Worm (Caenorhabditis elegans) whole organism, midembryonic: ENCODE results near the gene R07B1.11.

Experiments used
- T22C8.4 ChIP-seq: fragments of 200-800 bp; sonication (Bioruptor generic); IDR thresholded peaks from 2 replicates; pipeline ENCODE4 v1.3.6; 2022; ENCODE audit warnings: missing genetic modification characterization, missing compliant biosample characterization
- flt-1 ChIP-seq: fragments of 200-800 bp; sonication (Bioruptor generic); IDR thresholded peaks from 2 replicates; pipeline ENCODE4 v1.3.6; 2022; ENCODE audit warnings: missing genetic modification characterization, missing compliant biosample characterization
- klf-2 ChIP-seq: fragments of 200-800 bp; sonication (Bioruptor generic); conservative IDR thresholded peaks from 2 replicates; pipeline ENCODE4 v1.3.6; 2022; ENCODE audit warnings: missing genetic modification reagents, missing genetic modification characterization, missing compliant biosample characterization
- ztf-23 ChIP-seq: fragments of 200-800 bp; sonication (Bioruptor generic); IDR thresholded peaks from 2 replicates; pipeline ENCODE4 v1.3.6; 2022; ENCODE audit warnings: missing genetic modification reagents, missing genetic modification characterization, missing compliant biosample characterization

DNA sequence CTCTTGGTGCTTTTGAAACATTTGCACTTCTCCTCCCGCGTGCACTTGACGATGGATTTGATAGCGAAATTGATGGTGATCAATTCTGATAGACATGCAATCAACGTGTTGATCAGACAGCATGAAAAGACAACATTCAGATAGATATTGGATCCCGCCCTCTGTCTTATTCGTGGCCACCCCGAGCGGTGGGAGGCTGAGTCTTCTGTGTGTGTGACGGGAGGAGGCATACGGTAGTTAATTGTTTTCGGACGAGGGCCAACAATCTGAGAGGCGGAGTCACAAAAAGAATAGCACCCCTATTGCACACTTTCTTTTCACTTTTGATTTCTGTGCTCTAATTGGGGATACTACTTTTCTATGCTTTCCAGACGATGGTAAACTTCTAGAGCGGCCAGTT lies 10.8 kb upstream of the R07B1.11 start:
- no peak for TF ChIP-seq ztf-23 (GFP tag; lab: Robert Waterston, UW)
- no peak for TF ChIP-seq flt-1
- no peak for TF ChIP-seq klf-2 (GFP tag; lab: Robert Waterston, UW)
- no peak for TF ChIP-seq T22C8.4
